Worm (Caenorhabditis elegans): Measurements from ENCODE around the gene chil-2.

The chil-2 gene

ce11 chrII:9861394-9861793 lies 13.0 kb downstream of the chil-2 start, which contains the start of gene chil-3:
Gene chil-3 (minus strand): TSS chrII:9861494.
- TF ChIP-seq nhr-12 (tag; optimal IDR thresholded peaks at IDR 0.05): no peak

- no peak for TF ChIP-seq mls-2 (tag; optimal IDR thresholded peaks at IDR 0.05)
- TF ChIP-seq M03D4.4 (tag; optimal IDR thresholded peaks at IDR 0.05): no peak
- no peak for TF ChIP-seq mep-1 (tag; optimal IDR thresholded peaks at IDR 0.05)
- no peak for TF ChIP-seq snpc-4 (tag; optimal IDR thresholded peaks at IDR 0.05)
- no peak for TF ChIP-seq ceh-39 (tag; optimal IDR thresholded peaks at IDR 0.05)
These were observed 14.8 kb downstream of the chil-2 start, which contains the start of gene chil-5 for ce11 chrII:9859575-9859974. Gene chil-5 (minus strand): TSS chrII:9859675.

ce11 chrII:9857791-9858190 lies 16.6 kb downstream of the chil-2 start, which contains the start of gene chil-6:
Gene chil-6 (minus strand): TSS chrII:9857891.
- TF ChIP-seq mab-5 (tag; optimal IDR thresholded peaks at IDR 0.05) (no peak), lin-32 (GFP tag; optimal IDR thresholded peaks at IDR 0.05) (no peak), M03D4.4 (tag; optimal IDR thresholded peaks at IDR 0.05) (no peak), ceh-83 (GFP tag; optimal IDR thresholded peaks at IDR 0.05) (no peak), bed-3 (GFP tag; optimal IDR thresholded peaks at IDR 0.05) (no peak), tbx-8 (GFP tag; optimal IDR thresholded peaks at IDR 0.05) (no peak), zip-8 (tag; optimal IDR thresholded peaks at IDR 0.05) (no peak), nhr-12 (tag; optimal IDR thresholded peaks at IDR 0.05) (no peak), nhr-237 (tag; optimal IDR thresholded peaks at IDR 0.05) (no peak), mls-2 (tag; optimal IDR thresholded peaks at IDR 0.05) (no peak), elt-3 (tag; optimal IDR thresholded peaks at IDR 0.05) (no peak), lin-13 (tag; optimal IDR thresholded peaks at IDR 0.05) (no peak), hlh-1 (tag; optimal IDR thresholded peaks at IDR 0.05) (no peak), mep-1 (tag; optimal IDR thresholded peaks at IDR 0.05) (no peak), ces-1 (GFP tag; optimal IDR thresholded peaks at IDR 0.05) (no peak), snpc-4 (tag; optimal IDR thresholded peaks at IDR 0.05) (no peak), ztf-11 (tag; optimal IDR thresholded peaks at IDR 0.05) (no peak), unc-120 (tag; optimal IDR thresholded peaks at IDR 0.05; ENCODE audit: poor library complexity, severe bottlenecking) (no peak), drap-1 (GFP tag; optimal IDR thresholded peaks at IDR 0.05) (no peak), elt-1 (tag; optimal IDR thresholded peaks at IDR 0.05; ENCODE audit: borderline replicate concordance, insufficient read depth) (no peak)

ce11 chrII:9855620-9856019 lies 18.8 kb downstream of the chil-2 start, which contains the start of gene chil-4:
Gene chil-4 (minus strand): TSS chrII:9855720.
- TF ChIP-seq mab-5 (tag; optimal IDR thresholded peaks at IDR 0.05): no peak

ce11 chrII:9850945-9851344 lies 23.5 kb downstream of the chil-2 start, which contains the start of gene ZK938.10:
Gene ZK938.10 (minus strand): TSS chrII:9851045.
- no peak for TF ChIP-seq nhr-2 (tag; optimal IDR thresholded peaks at IDR 0.05)
- TF ChIP-seq elt-3 (tag; optimal IDR thresholded peaks at IDR 0.05): no peak
- TF ChIP-seq ceh-39 (tag; optimal IDR thresholded peaks at IDR 0.05): no peak
- TF ChIP-seq sem-2 (GFP tag; optimal IDR thresholded peaks at IDR 0.05): no peak

- no peak for TF ChIP-seq nhr-12 (tag; optimal IDR thresholded peaks at IDR 0.05)
- no peak for TF ChIP-seq lin-13 (tag; optimal IDR thresholded peaks at IDR 0.05)
- TF ChIP-seq elt-1 (tag; optimal IDR thresholded peaks at IDR 0.05; ENCODE audit: borderline replicate concordance, insufficient read depth): no peak
- no peak for TF ChIP-seq lsy-2 (tag; optimal IDR thresholded peaks at IDR 0.05)
- TF ChIP-seq unc-39 (tag; optimal IDR thresholded peaks at IDR 0.05): no peak
These were observed 24.9 kb downstream of the chil-2 start, which contains the start of gene old-2 for ce11 chrII:9849497-9849896. Gene old-2 (minus strand): TSS chrII:9849597.

- TF ChIP-seq pha-4 (tag; optimal IDR thresholded peaks at IDR 0.05): no peak
- TF ChIP-seq drap-1 (GFP tag; optimal IDR thresholded peaks at IDR 0.05): no peak
- TF ChIP-seq mep-1 (tag; optimal IDR thresholded peaks at IDR 0.05): no peak
- no peak for TF ChIP-seq M03D4.4 (tag; optimal IDR thresholded peaks at IDR 0.05)
- no peak for TF ChIP-seq ham-2 (GFP tag; optimal IDR thresholded peaks at IDR 0.05)
- TF ChIP-seq unc-62 (GFP tag; optimal IDR thresholded peaks at IDR 0.05): no peak
These were observed 29.2 kb downstream of the chil-2 start, which contains the start of gene chil-9 for ce11 chrII:9845239-9845638. Gene chil-9 (minus strand): TSS chrII:9845339.

All from whole organism, mixed stage, embryonic.